Fruit fly (Drosophila melanogaster): ENCODE results near the gene mew.

mew gene

DNA sequence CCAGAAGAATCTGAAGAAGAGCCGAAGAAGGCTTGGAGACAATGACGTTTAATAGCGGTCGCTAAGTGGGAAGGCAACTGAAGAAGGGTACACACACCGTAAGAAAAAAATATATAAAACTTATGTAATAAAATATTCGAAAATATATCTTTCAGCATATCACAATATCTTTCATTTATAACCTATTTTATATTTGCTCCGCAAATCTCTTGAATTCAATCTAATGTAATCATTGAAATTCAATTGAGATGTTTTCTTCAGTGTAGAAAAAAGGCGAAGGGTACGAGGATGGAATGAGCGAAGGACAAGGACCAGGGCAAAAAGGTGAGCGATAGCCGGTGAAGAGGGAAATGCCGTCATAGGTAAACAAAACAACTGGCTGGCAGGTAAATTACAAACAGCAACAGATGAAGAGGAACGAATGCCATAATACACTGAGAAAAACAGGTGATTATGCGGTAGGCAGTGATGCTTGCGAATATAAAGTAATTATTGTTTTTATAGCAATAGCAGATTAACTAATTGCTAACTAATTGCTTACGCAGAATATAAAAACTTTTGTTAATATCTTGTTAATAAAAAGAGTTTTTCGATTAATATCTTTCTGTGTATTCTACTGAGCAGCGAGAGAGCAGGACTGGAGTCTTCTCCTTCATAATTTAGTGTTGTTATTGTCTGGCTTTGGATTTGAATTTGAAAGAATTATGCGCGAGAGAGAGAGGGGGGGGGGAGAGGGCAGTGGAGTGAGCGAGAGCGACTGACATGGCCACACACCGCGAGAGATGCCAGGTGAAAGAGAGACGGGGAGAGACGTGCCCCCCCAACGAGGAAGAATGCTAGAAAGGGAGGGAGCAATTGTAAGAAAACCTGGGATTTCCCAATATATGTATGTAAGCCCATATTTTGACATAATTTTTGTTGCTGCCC lies 24.2 kb downstream of the mew start (continued):
- TF ChIP-seq sr (GFP tag; IDR thresholded peaks at IDR 0.05): no peak
- TF ChIP-seq dati (GFP tag; IDR thresholded peaks at IDR 0.05): no peak
- peak; percentile 90 for TF ChIP-seq dan (GFP tag; IDR thresholded peaks at IDR 0.05)
- TF ChIP-seq Hsf (GFP tag; optimal IDR thresholded peaks at IDR 0.05): peak; percentile 84
- TF ChIP-seq Ssrp (tag; optimal IDR thresholded peaks at IDR 0.05): peak; percentile 80
- TF ChIP-seq Vsx1 (GFP tag; optimal IDR thresholded peaks at IDR 0.05): peak; percentile 35
- TF ChIP-seq Fer1 (GFP tag; optimal IDR thresholded peaks at IDR 0.05): peak; percentile 51
- no peak for TF ChIP-seq ash1 (GFP tag; optimal IDR thresholded peaks at IDR 0.05)
- TF ChIP-seq ranshi (GFP tag; IDR thresholded peaks at IDR 0.05): peak; percentile 78
- TF ChIP-seq crc (GFP tag; optimal IDR thresholded peaks at IDR 0.05): peak; percentile 58
- TF ChIP-seq CG8281 (tag; optimal IDR thresholded peaks at IDR 0.05): peak; percentile 56
- TF ChIP-seq CG2875 (GFP tag; optimal IDR thresholded peaks at IDR 0.05): peak; percentile 72
- peak; percentile 69 for TF ChIP-seq CG17385 (GFP tag; optimal IDR thresholded peaks at IDR 0.05)
- peak; percentile 82 for TF ChIP-seq chn (GFP tag; optimal IDR thresholded peaks at IDR 0.05)
- peak; percentile 74 for TF ChIP-seq stwl (tag; optimal IDR thresholded peaks at IDR 0.05)
- peak; percentile 46 for TF ChIP-seq fu2 (GFP tag; optimal IDR thresholded peaks at IDR 0.05)
- peak; percentile 79 for TF ChIP-seq Six4 (GFP tag; optimal IDR thresholded peaks at IDR 0.05)
- peak; percentile 74 for TF ChIP-seq ssp (GFP tag; IDR thresholded peaks at IDR 0.05)
- peak; percentile 74 for TF ChIP-seq CG6272 (GFP tag; IDR thresholded peaks at IDR 0.05)
- peak; percentile 67 for TF ChIP-seq CG14441 (GFP tag; IDR thresholded peaks at IDR 0.05)
- peak; percentile 61 for TF ChIP-seq Dip3 (GFP tag; optimal IDR thresholded peaks at IDR 0.05)
- peak; percentile 87 for TF ChIP-seq tin (GFP tag; optimal IDR thresholded peaks at IDR 0.05)
- TF ChIP-seq ac (GFP tag; optimal IDR thresholded peaks at IDR 0.05): peak; percentile 84
- peak; percentile 69 for TF ChIP-seq CG31224 (GFP tag; IDR thresholded peaks at IDR 0.05)
- peak; percentile 88 for TF ChIP-seq CG16815 (GFP tag; optimal IDR thresholded peaks at IDR 0.05)
- TF ChIP-seq stc (GFP tag; IDR thresholded peaks at IDR 0.05): peak; percentile 79
- TF ChIP-seq Adf1 (GFP tag; IDR thresholded peaks at IDR 0.05): no peak
- TF ChIP-seq Sox100B (GFP tag; optimal IDR thresholded peaks at IDR 0.05): peak; percentile 78
- peak; percentile 82 to 92 for TF ChIP-seq chif (GFP tag; optimal IDR thresholded peaks at IDR 0.05)
- TF ChIP-seq Awh (GFP tag; IDR thresholded peaks at IDR 0.05): peak; percentile 77
- TF ChIP-seq her (GFP tag; optimal IDR thresholded peaks at IDR 0.05): peak; percentile 23
- peak; percentile 82 for TF ChIP-seq Antp (GFP tag; optimal IDR thresholded peaks at IDR 0.05)
- TF ChIP-seq zfh1 (GFP tag; IDR thresholded peaks at IDR 0.05): peak; percentile 93
- no peak for TF ChIP-seq Hey (tag; optimal IDR thresholded peaks at IDR 0.05)
- TF ChIP-seq Rx (GFP tag; IDR thresholded peaks at IDR 0.05): peak; percentile 69; the same call in 1 of the 2 replicates
- TF ChIP-seq usp (GFP tag; optimal IDR thresholded peaks at IDR 0.05): no peak
- peak; percentile 74 for TF ChIP-seq CG15479 (GFP tag; optimal IDR thresholded peaks at IDR 0.05)
- peak; percentile 71 to 82 for TF ChIP-seq dpn (GFP tag; optimal IDR thresholded peaks at IDR 0.05)
- TF ChIP-seq CG14965 (GFP tag; optimal IDR thresholded peaks at IDR 0.05; ENCODE audit: borderline replicate concordance): peak; percentile 55
- no peak for TF ChIP-seq CG16813 (GFP tag; IDR thresholded peaks at IDR 0.05; ENCODE audit: partially characterized antibody)
- TF ChIP-seq cwo (GFP tag; optimal IDR thresholded peaks at IDR 0.05): peak; percentile 55
- TF ChIP-seq sqz (GFP tag; optimal IDR thresholded peaks at IDR 0.05): peak; percentile 73
- TF ChIP-seq CG13296 (GFP tag; optimal IDR thresholded peaks at IDR 0.05): peak; percentile 65
- TF ChIP-seq cas (GFP tag; IDR thresholded peaks at IDR 0.05): no peak; the same call in 1 of the 2 replicates
- TF ChIP-seq BtbVII (GFP tag; optimal IDR thresholded peaks at IDR 0.05): peak; percentile 64
- 0 out of 2 replicates have a peak, but pooled peaks have one; percentile 22 for TF ChIP-seq CG10321 (GFP tag; IDR thresholded peaks at IDR 0.05)
- TF ChIP-seq bbx (GFP tag; IDR thresholded peaks at IDR 0.05; ENCODE audit: partially characterized antibody): no peak
- TF ChIP-seq CG14860 (GFP tag; IDR thresholded peaks at IDR 0.05; ENCODE audit: partially characterized antibody): no peak
- TF ChIP-seq vvl (GFP tag; IDR thresholded peaks at IDR 0.05): peak; percentile 95
